Worm (Caenorhabditis elegans): Measurements from ENCODE around the gene let-23.

Gene let-23

ce11 chrII:9160197-9160806 is 37.0 kb upstream of the let-23 start (continued):
- TF ChIP-seq snpc-4 (tag; optimal IDR thresholded peaks at IDR 0.05) (no peak), egl-27 (tag; optimal IDR thresholded peaks at IDR 0.05) (no peak), fos-1 (tag; optimal IDR thresholded peaks at IDR 0.05) (no peak), saeg-2 (GFP tag; IDR thresholded peaks at IDR 0.05) (no peak)

- TF ChIP-seq ces-1 (GFP tag; optimal IDR thresholded peaks at IDR 0.05) = no peak
- no peak for TF ChIP-seq ceh-82 (tag; optimal IDR thresholded peaks at IDR 0.05)
- no peak for TF ChIP-seq madf-9 (GFP tag; conservative IDR thresholded peaks at IDR 0.05)
- peak; percentile 15 for TF ChIP-seq nhr-48 (tag; optimal IDR thresholded peaks at IDR 0.05)
- no peak for TF ChIP-seq D1046.2 (GFP tag; IDR thresholded peaks at IDR 0.05)
- peak; percentile 84 for TF ChIP-seq aha-1 (tag)
- peak; percentile 42 for TF ChIP-seq dmd-6 (GFP tag; IDR thresholded peaks at IDR 0.05)
Observed at ce11 chrII:9161023-9161422, 36.3 kb upstream of the let-23 start, which contains the start of gene rhy-1. rhy-1 (plus strand) TSS chrII:9161379.

- TF ChIP-seq nhr-11 (tag; optimal IDR thresholded peaks at IDR 0.05) (no peak), ztf-7 (tag; optimal IDR thresholded peaks at IDR 0.05) (no peak), pqm-1 (tag; optimal IDR thresholded peaks at IDR 0.05) (no peak), hif-1 (tag; optimal IDR thresholded peaks at IDR 0.05) (peak in 1 of 2 experiments; percentile 38), mes-2 (tag; optimal IDR thresholded peaks at IDR 0.05; ENCODE audit: poor library complexity, severe bottlenecking) (no peak), attf-4 (tag; optimal IDR thresholded peaks at IDR 0.05) (no peak), R02D3.7 (tag; optimal IDR thresholded peaks at IDR 0.05) (no peak), duxl-1 (tag; optimal IDR thresholded peaks at IDR 0.05; ENCODE audit: poor library complexity) (no peak), mdl-1 (tag; optimal IDR thresholded peaks at IDR 0.05) (no peak), dve-1 (tag; optimal IDR thresholded peaks at IDR 0.05; ENCODE audit: insufficient read depth) (no peak), ctbp-1 (GFP tag; IDR thresholded peaks at IDR 0.05) (no peak), saeg-2 (GFP tag; IDR thresholded peaks at IDR 0.05) (no peak), lim-7 (GFP tag; IDR thresholded peaks at IDR 0.05) (no peak), lin-38 (GFP tag; IDR thresholded peaks at IDR 0.05) (0 out of 2 replicates have a peak, but pooled peaks have one; percentile 8), zfp-2 (tag; optimal IDR thresholded peaks at IDR 0.05) (no peak), ceh-82 (tag; optimal IDR thresholded peaks at IDR 0.05) (no peak)
Observed at ce11 chrII:9163348-9163747, 34.0 kb upstream of the let-23 start.

- TF ChIP-seq dmd-6 (GFP tag; IDR thresholded peaks at IDR 0.05) (peak; percentile 91; the same call in 1 of the 2 replicates), F10B5.3 (tag; optimal IDR thresholded peaks at IDR 0.05) (no peak), nhr-48 (tag; optimal IDR thresholded peaks at IDR 0.05) (peak; percentile 34), hlh-30 (tag; optimal IDR thresholded peaks at IDR 0.05; ENCODE audit: insufficient read depth) (no peak), dmd-8 (GFP tag; IDR thresholded peaks at IDR 0.05) (no peak), zfp-2 (tag; optimal IDR thresholded peaks at IDR 0.05) (no peak), hlh-11 (tag; optimal IDR thresholded peaks at IDR 0.05) (peak; percentile 32), pqm-1 (tag; optimal IDR thresholded peaks at IDR 0.05) (peak; percentile 55), tra-1 (GFP tag; IDR thresholded peaks at IDR 0.05) (0 out of 2 replicates have a peak, but pooled peaks have one; percentile 60), lin-39 (tag; optimal IDR thresholded peaks at IDR 0.05) (no peak), dve-1 (tag; optimal IDR thresholded peaks at IDR 0.05; ENCODE audit: insufficient read depth) (peak; percentile 12), D1046.2 (GFP tag; IDR thresholded peaks at IDR 0.05) (no peak), lin-1 (GFP tag; IDR thresholded peaks at IDR 0.05) (peak; percentile 52; the same call in 1 of the 2 replicates), daf-16 (GFP tag; optimal IDR thresholded peaks at IDR 0.05) (no peak), daf-16 (tag; optimal IDR thresholded peaks at IDR 0.05) (peak; percentile 66)
Observed at ce11 chrII:9165762-9166460, 31.4 kb upstream of the let-23 start, which contains the start of gene W07A12.8. W07A12.8 (minus strand) TSS chrII:9165812.
